Worm (Caenorhabditis elegans) whole organism, early embryonic: ENCODE results near the gene vab-8.

Experiments used
- B0310.2 ChIP-seq: sonication (generic microtip); optimal IDR thresholded peaks from 2 replicates; lab custom pipeline; 2016; ENCODE audit warnings: mild to moderate bottlenecking, missing genetic modification characterization, missing compliant biosample characterization
- F13C5.2 ChIP-seq: sonication (generic microtip); optimal IDR thresholded peaks from 2 replicates; lab custom pipeline; 2017; ENCODE audit warnings: mild to moderate bottlenecking, missing genetic modification characterization, inconsistent platforms, missing compliant biosample characterization
- aly-1 ChIP-seq: sonication (generic microtip); optimal IDR thresholded peaks from 2 replicates; lab custom pipeline; 2016; ENCODE audit warnings: missing genetic modification characterization, missing compliant biosample characterization
- ama-1 ChIP-seq: fragments of 150-350 bp; optimal IDR thresholded peaks from 2 replicates; lab custom pipeline; 2014
- ceh-13 ChIP-seq: fragments of 200-800 bp; sonication (Bioruptor generic); optimal IDR thresholded peaks from 2 replicates; lab custom pipeline; 2018; ENCODE audit warnings: mild to moderate bottlenecking, missing genetic modification characterization, missing compliant biosample characterization
- ets-7 ChIP-seq: sonication (generic microtip); optimal IDR thresholded peaks from 2 replicates; lab custom pipeline; 2016; ENCODE audit warnings: missing genotype, missing genetic modification characterization, missing compliant biosample characterization
- flt-1 ChIP-seq: fragments of 200-800 bp; sonication (Bioruptor generic); IDR thresholded peaks from 2 replicates; pipeline ENCODE4 v1.3.6; 2022; ENCODE audit warnings: missing genetic modification characterization, missing compliant biosample characterization
- hmbx-1 ChIP-seq: sonication (generic microtip); optimal IDR thresholded peaks from 2 replicates; lab custom pipeline; 2016; ENCODE audit warnings: mild to moderate bottlenecking, missing genetic modification characterization, missing compliant biosample characterization
- hmg-4 ChIP-seq: fragments of 200-800 bp; sonication (Bioruptor generic); optimal IDR thresholded peaks from 2 replicates; lab custom pipeline; 2018; ENCODE audit warnings: mild to moderate bottlenecking, missing genetic modification characterization, missing compliant biosample characterization
- pes-1 ChIP-seq: fragments of 200-800 bp; sonication (Bioruptor generic); IDR thresholded peaks from 2 replicates; pipeline ENCODE4 v1.3.6; 2022; ENCODE audit warnings: missing genetic modification reagents, missing genetic modification characterization, missing compliant biosample characterization
- scrt-1 ChIP-seq: fragments of 200-800 bp; sonication (Bioruptor generic); IDR thresholded peaks from 2 replicates; pipeline ENCODE4 v1.3.6; 2022; ENCODE audit warnings: missing genetic modification characterization, missing compliant biosample characterization
- tbx-11 ChIP-seq: fragments of 200-800 bp; sonication (Bioruptor generic); IDR thresholded peaks from 2 replicates; pipeline ENCODE4 v1.3.6; 2022; ENCODE audit warnings: missing genetic modification characterization, missing compliant biosample characterization
- tra-4 ChIP-seq: sonication (generic microtip); optimal IDR thresholded peaks from 2 replicates; lab custom pipeline; 2017; ENCODE audit warnings: missing genetic modification characterization, missing compliant biosample characterization

- TF ChIP-seq hmbx-1 (tag; lab: Kevin White, UChicago) (no peak), ama-1 (lab: Kevin White, UChicago) (no peak), aly-1 (no peak), F13C5.2 (tag; lab: Kevin White, UChicago) (no peak), flt-1 (GFP tag; lab: Robert Waterston, UW) (no peak), pes-1 (GFP tag; lab: Robert Waterston, UW) (no peak), ets-7 (tag; lab: Kevin White, UChicago) (no peak), tra-4 (no peak), B0310.2 (no peak), scrt-1 (GFP tag; lab: Robert Waterston, UW) (no peak), tbx-11 (no peak), ceh-13 (GFP tag; lab: Kevin White, UChicago) (no peak), hmg-4 (GFP tag; lab: Kevin White, UChicago) (no peak)
Measured at ce11 chrV:12209951-12210350, 3.2 kb upstream of the vab-8 start.
